Worm (Caenorhabditis elegans) whole organism, L4 larva: ENCODE results near the gene epi-1.
"Not testable (repeated sequence)": the region's sequence is repeated elsewhere in the genome, so short reads cannot be mapped to it uniquely, and the experiment has no call there.

Experiments used
- D1046.2 ChIP-seq: fragments of 200-800 bp; sonication (Bioruptor generic); IDR thresholded peaks from 2 replicates; pipeline ENCODE4 v1.3.6; 2022; ENCODE audit warnings: missing genetic modification characterization, missing compliant biosample characterization
- F26F4.8 ChIP-seq: fragments of 200-800 bp; sonication (Bioruptor generic); conservative IDR thresholded peaks from 2 replicates; pipeline ENCODE4 v1.3.6; 2022; ENCODE audit warnings: missing genetic modification characterization, missing compliant biosample characterization
- F44E2.7 ChIP-seq: fragments of 200-800 bp; sonication (Bioruptor generic); IDR thresholded peaks from 2 replicates; pipeline ENCODE4 v2.1.2; 2022; ENCODE audit warnings: missing genetic modification characterization, missing compliant biosample characterization
- T20F7.1 ChIP-seq: fragments of 200-800 bp; sonication (Bioruptor generic); optimal IDR thresholded peaks from 2 replicates; lab custom pipeline; 2018; ENCODE audit warnings: mild to moderate bottlenecking, missing genetic modification characterization, missing compliant biosample characterization
- T26A8.4 ChIP-seq: fragments of 200-800 bp; sonication (Bioruptor generic); IDR thresholded peaks from 2 replicates; pipeline ENCODE4 v1.3.6; 2022; ENCODE audit warnings: missing genetic modification characterization, missing compliant biosample characterization
- Y105C5A.15 ChIP-seq: fragments of 200-800 bp; sonication (Bioruptor generic); IDR thresholded peaks from 2 replicates; pipeline ENCODE4 v1.3.6; 2022; ENCODE audit warnings: missing genetic modification characterization, missing compliant biosample characterization
- Y48G9A.11 ChIP-seq: fragments of 200-800 bp; sonication (Bioruptor generic); IDR thresholded peaks from 2 replicates; pipeline ENCODE4 v1.3.6; 2022; ENCODE audit warnings: missing genetic modification reagents, missing genetic modification characterization, missing compliant biosample characterization
- ZK337.2 ChIP-seq: fragments of 200-800 bp; sonication (Bioruptor generic); IDR thresholded peaks from 2 replicates; pipeline ENCODE4 v1.3.6; 2022; ENCODE audit warnings: missing genetic modification reagents, missing genetic modification characterization, missing compliant biosample characterization
- arid-1 ChIP-seq: fragments of 200-800 bp; sonication (Bioruptor generic); conservative IDR thresholded peaks from 2 replicates; pipeline ENCODE4 v1.3.6; 2022; ENCODE audit warnings: missing genetic modification reagents, missing genetic modification characterization, missing compliant biosample characterization
- ceh-44 ChIP-seq: fragments of 200-800 bp; sonication (Bioruptor generic); IDR thresholded peaks from 2 replicates; pipeline ENCODE4 v1.3.6; 2022; ENCODE audit warnings: missing genetic modification reagents, missing genetic modification characterization, missing compliant biosample characterization
- ctbp-1 ChIP-seq: fragments of 200-800 bp; sonication (Bioruptor generic); IDR thresholded peaks from 2 replicates; pipeline ENCODE4 v1.3.6; 2022; ENCODE audit warnings: missing genetic modification reagents, missing genetic modification characterization, missing compliant biosample characterization
- daf-19 ChIP-seq: fragments of 200-800 bp; sonication (Bioruptor generic); conservative IDR thresholded peaks from 2 replicates; pipeline ENCODE4 v1.3.6; 2022; ENCODE audit warnings: missing genetic modification characterization, missing compliant biosample characterization
- dmd-6 ChIP-seq: fragments of 200-800 bp; sonication (Bioruptor generic); IDR thresholded peaks from 2 replicates; pipeline ENCODE4 v1.3.6; 2022; ENCODE audit warnings: missing genetic modification reagents, missing genetic modification characterization, missing compliant biosample characterization
- dmd-8 ChIP-seq: fragments of 200-800 bp; sonication (Bioruptor generic); IDR thresholded peaks from 2 replicates; pipeline ENCODE4 v1.3.6; 2022; ENCODE audit warnings: missing genetic modification characterization, missing compliant biosample characterization
- hif-1 ChIP-seq, 2 experiments: sonication (generic microtip); optimal IDR thresholded peaks; 2 replicates each; lab custom pipeline; 2016 to 2017; ENCODE audit warnings: missing compliant biosample characterization in 2 of 2, missing genetic modification characterization in 2 of 2, missing genetic modification reagents in 2 of 2, missing genotype in 2 of 2, mild to moderate bottlenecking in 1 of 2
- lim-7 ChIP-seq: fragments of 200-800 bp; sonication (Bioruptor generic); IDR thresholded peaks from 2 replicates; pipeline ENCODE4 v1.3.6; 2022; ENCODE audit warnings: missing genetic modification characterization, missing compliant biosample characterization
- lin-1 ChIP-seq: fragments of 200-800 bp; sonication (Bioruptor generic); IDR thresholded peaks from 2 replicates; pipeline ENCODE4 v1.3.6; 2022; ENCODE audit warnings: missing genetic modification reagents, missing genetic modification characterization, missing compliant biosample characterization
- lin-15B ChIP-seq: fragments of 150-350 bp; sonication (generic microtip); optimal IDR thresholded peaks from 3 replicates; lab custom pipeline; 2014; ENCODE audit warnings: missing biosample characterization, missing genetic modification characterization
- lir-3 ChIP-seq: sonication (generic microtip); optimal IDR thresholded peaks from 2 replicates; lab custom pipeline; 2016; ENCODE audit warnings: mild to moderate bottlenecking, missing genetic modification characterization, missing compliant biosample characterization
- madf-5 ChIP-seq, 2 experiments: fragments of 200-800 bp; sonication (Bioruptor generic); IDR thresholded peaks; 2 replicates each; pipeline ENCODE4 v1.3.6; 2022; ENCODE audit warnings: missing compliant biosample characterization in 2 of 2, missing genetic modification characterization in 2 of 2
- madf-9 ChIP-seq: fragments of 200-800 bp; sonication (Bioruptor generic); conservative IDR thresholded peaks from 2 replicates; pipeline ENCODE4 v1.3.6; 2022; ENCODE audit warnings: missing genetic modification reagents, missing genetic modification characterization, missing compliant biosample characterization
- mdt-29 ChIP-seq: fragments of 200-800 bp; sonication (Bioruptor generic); IDR thresholded peaks from 2 replicates; pipeline ENCODE4 v1.3.6; 2022; ENCODE audit warnings: missing genetic modification reagents, missing genetic modification characterization, missing compliant biosample characterization
- mxl-2 ChIP-seq: fragments of 200-800 bp; sonication (Bioruptor generic); conservative IDR thresholded peaks from 2 replicates; pipeline ENCODE4 v1.3.6; 2022; ENCODE audit warnings: missing genetic modification reagents, missing genetic modification characterization, missing compliant biosample characterization
- nhr-28 ChIP-seq: fragments of 150-350 bp; optimal IDR thresholded peaks from 2 replicates; lab custom pipeline; 2014; ENCODE audit warnings: missing biosample characterization, missing genetic modification characterization
- nhr-41 ChIP-seq: fragments of 200-800 bp; sonication (Bioruptor generic); IDR thresholded peaks from 2 replicates; pipeline ENCODE4 v1.3.6; 2022; ENCODE audit warnings: missing genetic modification reagents, missing genetic modification characterization, missing compliant biosample characterization
- nhr-76 ChIP-seq: fragments of 150-350 bp; optimal IDR thresholded peaks from 2 replicates; lab custom pipeline; 2014; ENCODE audit warnings: missing biosample characterization, missing genetic modification characterization
- pha-4 ChIP-seq, 2 experiments: fragments of 150-350 bp in 1 of 2; fragments of 200-800 bp in 1 of 2; sonication (Bioruptor generic) in 1 of 2; IDR thresholded peaks in 1 of 2; optimal IDR thresholded peaks in 1 of 2; 2 replicates each; pipeline versions ENCODE4 v1.3.6 to Lab custom; 2014 to 2022; ENCODE audit warnings: missing genetic modification characterization in 2 of 2, missing genetic modification reagents in 2 of 2, missing biosample characterization in 1 of 2, missing compliant biosample characterization in 1 of 2
- php-3 ChIP-seq: fragments of 200-800 bp; sonication (Bioruptor generic); IDR thresholded peaks from 2 replicates; pipeline ENCODE4 v1.3.6; 2022; ENCODE audit warnings: missing genetic modification reagents, missing genetic modification characterization, missing compliant biosample characterization
- pqm-1 ChIP-seq: sonication (generic microtip); optimal IDR thresholded peaks from 2 replicates; lab custom pipeline; 2017; ENCODE audit warnings: missing biosample characterization, missing genetic modification characterization
- saeg-2 ChIP-seq: fragments of 200-800 bp; sonication (Bioruptor generic); IDR thresholded peaks from 2 replicates; pipeline ENCODE4 v1.3.6; 2022; ENCODE audit warnings: missing genetic modification reagents, missing genetic modification characterization, missing compliant biosample characterization
- snpc-1.2 ChIP-seq: fragments of 200-800 bp; sonication (Bioruptor generic); IDR thresholded peaks from 2 replicates; pipeline ENCODE4 v1.3.6; 2022; ENCODE audit warnings: missing genetic modification reagents, missing genetic modification characterization, missing compliant biosample characterization
- spr-1 ChIP-seq: sonication (generic microtip); optimal IDR thresholded peaks from 2 replicates; lab custom pipeline; 2016; ENCODE audit warnings: mild to moderate bottlenecking, missing genetic modification characterization, missing compliant biosample characterization
- tra-1 ChIP-seq: fragments of 200-800 bp; sonication (Bioruptor generic); IDR thresholded peaks from 2 replicates; pipeline ENCODE4 v1.3.6; 2022; ENCODE audit warnings: missing genetic modification reagents, missing genetic modification characterization, missing compliant biosample characterization
- unc-39 ChIP-seq: sonication (generic microtip); optimal IDR thresholded peaks from 2 replicates; lab custom pipeline; 2017; ENCODE audit warnings: missing biosample characterization, missing genetic modification characterization
- vab-7 ChIP-seq: fragments of 200-800 bp; sonication (Bioruptor generic); IDR thresholded peaks from 2 replicates; pipeline ENCODE4 v1.3.6; 2022; ENCODE audit warnings: missing genetic modification reagents, missing genetic modification characterization, missing compliant biosample characterization
- zag-1 ChIP-seq: fragments of 150-350 bp; optimal IDR thresholded peaks from 2 replicates; lab custom pipeline; 2014; ENCODE audit warnings: missing biosample characterization, missing genetic modification characterization
- ztf-7 ChIP-seq: fragments of 150-350 bp; optimal IDR thresholded peaks from 2 replicates; lab custom pipeline; 2014; ENCODE audit warnings: missing biosample characterization, missing genetic modification characterization

The epi-1 gene

DNA sequence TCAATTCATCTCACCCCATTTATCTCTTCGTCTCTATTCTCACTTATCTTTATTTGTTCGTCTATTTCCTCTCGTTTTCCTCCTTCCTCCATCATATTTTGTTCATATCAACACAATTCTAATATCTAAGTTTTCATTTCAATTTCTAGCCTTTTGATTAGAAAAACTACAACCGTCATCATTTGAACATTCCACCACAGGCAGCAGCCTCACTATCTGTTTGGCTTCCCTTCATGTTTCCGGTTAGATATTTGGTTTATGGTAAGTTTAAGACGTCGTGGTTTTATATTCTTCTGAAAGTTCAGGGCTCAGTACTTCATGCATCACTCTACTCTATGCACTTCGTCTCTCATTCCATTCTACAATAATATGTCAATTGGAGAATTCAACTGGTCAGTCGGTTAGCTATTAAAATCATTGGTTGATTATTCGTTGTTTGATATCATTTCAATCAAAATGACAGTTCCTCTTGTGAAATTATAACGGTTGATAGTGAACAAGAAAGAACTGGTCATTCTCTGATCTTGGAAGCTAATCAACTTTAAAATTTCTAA is 9.8 kb upstream of the epi-1 start, which contains the start of gene K08C7.1 (continued):
- TF ChIP-seq T20F7.1 (GFP tag; lab: Kevin White, UChicago) (no peak), ztf-7 (no peak), unc-39 (no peak), daf-19 (GFP tag; lab: Robert Waterston, UW) (no peak), pqm-1 (tag; lab: Kevin White, UChicago) (peak; percentile 80), hif-1 (tag; optimal IDR thresholded peaks at IDR 0.05; lab: Kevin White, UChicago) (no peak), ZK337.2 (GFP tag; lab: Robert Waterston, UW) (no peak), lin-15B (tag; lab: Kevin White, UChicago) (no peak), snpc-1.2 (GFP tag; lab: Robert Waterston, UW) (no peak), nhr-76 (tag; lab: Kevin White, UChicago) (no peak), zag-1 (no peak), lir-3 (tag; lab: Kevin White, UChicago) (no peak), spr-1 (tag; lab: Kevin White, UChicago) (no peak), nhr-28 (peak; percentile 40)

DNA sequence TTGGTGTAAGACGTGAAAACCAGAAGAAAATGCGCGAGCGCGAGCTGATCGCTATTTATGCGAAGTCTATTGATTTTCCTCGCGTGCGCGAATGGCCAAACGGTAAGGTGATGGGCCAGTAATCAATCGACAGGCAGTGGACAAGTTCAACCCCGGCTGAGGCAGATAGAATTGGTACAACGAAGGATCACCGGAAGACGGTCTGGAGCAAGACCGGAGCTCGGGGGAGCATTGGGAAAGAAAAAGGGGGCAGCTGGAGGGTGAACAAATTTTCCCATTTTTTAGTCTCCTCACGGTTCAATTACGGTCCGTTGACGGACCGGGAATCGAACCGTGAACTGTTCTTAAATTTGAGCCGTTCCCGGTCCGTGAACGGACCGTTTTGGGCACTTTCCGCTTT is 8.3 kb upstream of the epi-1 start:
- TF ChIP-seq T26A8.4 (GFP tag; lab: Robert Waterston, UW) = peak; percentile 66
- TF ChIP-seq snpc-1.2 (GFP tag; lab: Robert Waterston, UW) = peak; percentile 94
- TF ChIP-seq dmd-6 (GFP tag; lab: Robert Waterston, UW) = 0 out of 2 replicates have a peak, but pooled peaks have one; percentile 13
- TF ChIP-seq Y48G9A.11 (GFP tag; lab: Robert Waterston, UW) = peak; percentile 65
- peak; percentile 70 for TF ChIP-seq tra-1
- TF ChIP-seq saeg-2 (GFP tag; lab: Robert Waterston, UW) = 0 out of 2 replicates have a peak, but pooled peaks have one; percentile 35
- TF ChIP-seq lin-1 (GFP tag; lab: Robert Waterston, UW) = 0 out of 2 replicates have a peak, but pooled peaks have one; percentile 40
- peak; percentile 83; the same call in 1 of the 2 replicates for TF ChIP-seq F44E2.7 (GFP tag; lab: Robert Waterston, UW)
- peak; percentile 80 for TF ChIP-seq Y105C5A.15 (GFP tag; lab: Robert Waterston, UW)
- 0 out of 2 replicates have a peak, but pooled peaks have one; percentile 37 for TF ChIP-seq mdt-29 (GFP tag; lab: Robert Waterston, UW)
- peak; percentile 78 for TF ChIP-seq ctbp-1 (GFP tag; lab: Robert Waterston, UW)
- peak; percentile 85 for TF ChIP-seq arid-1
- TF ChIP-seq madf-5 (GFP tag; IDR thresholded peaks at IDR 0.05; lab: Robert Waterston, UW) = 0 out of 4 replicates have a peak, but pooled peaks of 1 of the 2 experiments have one; percentile 42
- TF ChIP-seq php-3 = 0 out of 2 replicates have a peak, but pooled peaks have one; percentile 42
- peak; percentile 51; the same call in 1 of the 2 replicates for TF ChIP-seq mxl-2
- TF ChIP-seq pha-4 (GFP tag; IDR thresholded peaks at IDR 0.05; lab: Robert Waterston, UW) = peak; percentile 61; the same call in 1 of the 2 replicates
- TF ChIP-seq pha-4 (tag; optimal IDR thresholded peaks at IDR 0.05; lab: Kevin White, UChicago) = not testable (repeated sequence)
- TF ChIP-seq D1046.2 (GFP tag; lab: Robert Waterston, UW) = 0 out of 2 replicates have a peak, but pooled peaks have one; percentile 70
- peak; percentile 97 for TF ChIP-seq dmd-8
- peak; percentile 71 for TF ChIP-seq ceh-44 (GFP tag; lab: Robert Waterston, UW)
- peak; percentile 65 for TF ChIP-seq vab-7 (GFP tag; lab: Robert Waterston, UW)
- peak; percentile 71 for TF ChIP-seq lim-7
- 0 out of 2 replicates have a peak, but pooled peaks have one; percentile 18 for TF ChIP-seq madf-9 (GFP tag; lab: Robert Waterston, UW)
- peak; percentile 80; the same call in 1 of the 2 replicates for TF ChIP-seq nhr-41 (GFP tag; lab: Robert Waterston, UW)
- peak; percentile 83 for TF ChIP-seq F26F4.8 (GFP tag; lab: Robert Waterston, UW)
